Worm (Caenorhabditis elegans) whole organism, L2 larva: ENCODE results near the gene rif-1.1.

ENCODE experiments used
- ceh-16 ChIP-seq: fragments of 150-350 bp; optimal IDR thresholded peaks from 2 replicates; lab custom pipeline; 2014; ENCODE audit warnings: missing biosample characterization, missing genetic modification characterization
- lin-11 ChIP-seq: fragments of 150-350 bp; sonication (generic microtip); optimal IDR thresholded peaks from 2 replicates; lab custom pipeline; 2014; ENCODE audit warnings: missing biosample characterization, missing genetic modification characterization, inconsistent platforms, mixed read lengths
- lsy-2 ChIP-seq, 2 experiments: fragments of 150-350 bp in 1 of 2; sonication (generic microtip) in 1 of 2; optimal IDR thresholded peaks; 2 replicates each; lab custom pipeline; 2014 to 2017; ENCODE audit warnings: missing biosample characterization in 2 of 2, missing genetic modification characterization in 2 of 2
- nhr-23 ChIP-seq: fragments of 150-350 bp; optimal IDR thresholded peaks from 2 replicates; lab custom pipeline; 2014; ENCODE audit warnings: missing biosample characterization, missing genetic modification reagents, missing genetic modification characterization
- nhr-237 ChIP-seq: fragments of 150-350 bp; optimal IDR thresholded peaks from 2 replicates; lab custom pipeline; 2014; ENCODE audit warnings: missing biosample characterization, missing genetic modification characterization
- nhr-25 ChIP-seq: fragments of 150-350 bp; sonication (generic microtip); optimal IDR thresholded peaks from 3 replicates; lab custom pipeline; 2014; ENCODE audit warnings: missing biosample characterization, missing genetic modification characterization
- unc-62 ChIP-seq: fragments of 150-350 bp; optimal IDR thresholded peaks from 2 replicates; lab custom pipeline; 2014; ENCODE audit warnings: missing biosample characterization, missing genetic modification reagents, missing genetic modification characterization
- zag-1 ChIP-seq: fragments of 150-350 bp; optimal IDR thresholded peaks from 2 replicates; lab custom pipeline; 2014; ENCODE audit warnings: missing biosample characterization, missing genetic modification characterization

DNA sequence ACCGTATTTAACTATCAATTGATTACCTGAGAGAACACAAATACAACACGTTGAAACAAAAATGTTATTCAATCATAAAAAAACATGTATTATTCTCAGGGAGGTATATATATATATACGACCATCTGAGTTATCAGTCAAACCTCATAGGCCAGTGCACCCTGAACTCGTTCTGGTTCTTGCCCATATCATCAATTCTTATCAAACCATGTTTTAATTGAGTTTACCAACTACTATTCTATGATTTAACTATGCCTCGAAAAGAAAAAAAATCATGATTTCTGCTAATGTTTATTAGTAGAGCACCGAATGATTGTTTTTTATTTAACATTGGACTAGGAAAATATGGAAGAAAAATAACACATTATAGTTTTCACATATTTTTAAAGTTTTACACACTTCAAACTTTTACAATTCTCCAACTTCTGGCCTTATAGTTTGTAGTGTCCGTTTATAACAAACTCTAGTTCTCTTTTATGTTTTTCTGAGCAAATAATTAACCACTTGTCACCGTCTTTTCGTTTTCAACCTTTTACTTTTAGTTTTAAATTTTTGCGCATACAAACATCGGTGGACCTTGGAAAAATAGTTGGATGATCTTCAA, 28.7 kb downstream of the rif-1.1 start:
- TF ChIP-seq zag-1 (tag; lab: Kevin White, UChicago) (no peak), nhr-23 (no peak), ceh-16 (tag; lab: Kevin White, UChicago) (no peak), nhr-25 (no peak), nhr-237 (no peak), lsy-2 (tag; optimal IDR thresholded peaks at IDR 0.05; lab: Kevin White, UChicago) (no peak), lin-11 (tag; lab: Kevin White, UChicago) (no peak), unc-62 (GFP tag; lab: Kevin White, UChicago) (no peak)
